Worm (Caenorhabditis elegans) whole organism, L4 larva: ENCODE data around the gene nhr-132.

Experiments
- F44E2.7 ChIP-seq: fragments of 200-800 bp; sonication (Bioruptor generic); IDR thresholded peaks from 2 replicates; pipeline ENCODE4 v2.1.2; 2022; ENCODE audit warnings: missing genetic modification characterization, missing compliant biosample characterization
- F49E8.2 ChIP-seq: sonication (generic microtip); optimal IDR thresholded peaks from 2 replicates; lab custom pipeline; 2016; ENCODE audit warnings: missing compliant biosample characterization, mild to moderate bottlenecking, missing genetic modification characterization, borderline replicate concordance
- aha-1 ChIP-seq: fragments of 150-350 bp; peaks from one replicate; lab custom pipeline; 2014; ENCODE audit warnings: missing biosample characterization, missing genetic modification characterization
- aly-2 ChIP-seq: sonication (generic microtip); optimal IDR thresholded peaks from 2 replicates; lab custom pipeline; 2018; ENCODE audit warnings: missing biosample characterization, missing genetic modification characterization
- ctbp-1 ChIP-seq: fragments of 200-800 bp; sonication (Bioruptor generic); IDR thresholded peaks from 2 replicates; pipeline ENCODE4 v1.3.6; 2022; ENCODE audit warnings: missing genetic modification reagents, missing genetic modification characterization, missing compliant biosample characterization
- daf-12 ChIP-seq: fragments of 150-350 bp; optimal IDR thresholded peaks from 2 replicates; lab custom pipeline; 2014; ENCODE audit warnings: missing biosample characterization, missing genetic modification reagents, missing genetic modification characterization
- daf-16 ChIP-seq, 3 experiments: sonication (generic microtip); optimal IDR thresholded peaks; 2 replicates each; lab custom pipeline; 2016 to 2017; ENCODE audit warnings: missing genetic modification characterization in 3 of 3, missing genetic modification reagents in 3 of 3, mild to moderate bottlenecking in 2 of 3, missing compliant biosample characterization in 2 of 3, missing biosample characterization in 1 of 3, moderate library complexity in 1 of 3
- daf-19 ChIP-seq: fragments of 200-800 bp; sonication (Bioruptor generic); conservative IDR thresholded peaks from 2 replicates; pipeline ENCODE4 v1.3.6; 2022; ENCODE audit warnings: missing genetic modification characterization, missing compliant biosample characterization
- dmd-6 ChIP-seq: fragments of 200-800 bp; sonication (Bioruptor generic); IDR thresholded peaks from 2 replicates; pipeline ENCODE4 v1.3.6; 2022; ENCODE audit warnings: missing genetic modification reagents, missing genetic modification characterization, missing compliant biosample characterization
- duxl-1 ChIP-seq: sonication (generic microtip); optimal IDR thresholded peaks from 2 replicates; lab custom pipeline; 2016; ENCODE audit warnings: mild to moderate bottlenecking, missing genetic modification characterization, moderate library complexity, missing compliant biosample characterization; ENCODE audit not compliant: poor library complexity
- dve-1 ChIP-seq: sonication (generic microtip); optimal IDR thresholded peaks from 2 replicates; lab custom pipeline; 2017; ENCODE audit warnings: antibody characterized with exemption, mild to moderate bottlenecking, missing genetic modification characterization, missing compliant biosample characterization; ENCODE audit not compliant: insufficient read depth
- fkh-10 ChIP-seq: fragments of 150-350 bp; optimal IDR thresholded peaks from 2 replicates; lab custom pipeline; 2014; ENCODE audit warnings: missing biosample characterization, missing genetic modification reagents, missing genetic modification characterization
- hlh-11 ChIP-seq: fragments of 200-800 bp; sonication (Bioruptor generic); optimal IDR thresholded peaks from 2 replicates; lab custom pipeline; 2018; ENCODE audit warnings: mild to moderate bottlenecking, missing genetic modification characterization, missing compliant biosample characterization
- hlh-30 ChIP-seq: sonication (generic microtip); optimal IDR thresholded peaks from 2 replicates; lab custom pipeline; 2017; ENCODE audit warnings: antibody characterized with exemption, mild to moderate bottlenecking, missing genetic modification characterization, missing compliant biosample characterization; ENCODE audit not compliant: insufficient read depth
- jun-1 ChIP-seq: fragments of 150-350 bp; optimal IDR thresholded peaks from 2 replicates; lab custom pipeline; 2014; ENCODE audit warnings: missing biosample characterization, missing genetic modification reagents, missing genetic modification characterization
- lin-1 ChIP-seq: fragments of 200-800 bp; sonication (Bioruptor generic); IDR thresholded peaks from 2 replicates; pipeline ENCODE4 v1.3.6; 2022; ENCODE audit warnings: missing genetic modification reagents, missing genetic modification characterization, missing compliant biosample characterization
- lir-3 ChIP-seq: sonication (generic microtip); optimal IDR thresholded peaks from 2 replicates; lab custom pipeline; 2016; ENCODE audit warnings: mild to moderate bottlenecking, missing genetic modification characterization, missing compliant biosample characterization
- lsy-2 ChIP-seq, 2 experiments: fragments of 150-350 bp in 1 of 2; sonication (generic microtip) in 1 of 2; optimal IDR thresholded peaks; 2 replicates each; lab custom pipeline; 2014 to 2017; ENCODE audit warnings: missing biosample characterization in 2 of 2, missing genetic modification characterization in 2 of 2
- madf-9 ChIP-seq: fragments of 200-800 bp; sonication (Bioruptor generic); conservative IDR thresholded peaks from 2 replicates; pipeline ENCODE4 v1.3.6; 2022; ENCODE audit warnings: missing genetic modification reagents, missing genetic modification characterization, missing compliant biosample characterization
- mdl-1 ChIP-seq, 2 experiments: fragments of 150-350 bp in 1 of 2; sonication (generic microtip) in 1 of 2; optimal IDR thresholded peaks; 2 replicates each; lab custom pipeline; 2014 to 2017; ENCODE audit warnings: missing biosample characterization in 2 of 2, missing genetic modification characterization in 2 of 2
- mep-1 ChIP-seq: fragments of 150-350 bp; sonication (generic microtip); optimal IDR thresholded peaks from 3 replicates; lab custom pipeline; 2014; ENCODE audit warnings: missing biosample characterization, missing genetic modification characterization
- mes-2 ChIP-seq: sonication (generic microtip); optimal IDR thresholded peaks from 2 replicates; lab custom pipeline; 2016; ENCODE audit warnings: missing genotype, mild to moderate bottlenecking, missing genetic modification characterization, missing compliant biosample characterization; ENCODE audit not compliant: poor library complexity, severe bottlenecking
- mxl-2 ChIP-seq: fragments of 200-800 bp; sonication (Bioruptor generic); conservative IDR thresholded peaks from 2 replicates; pipeline ENCODE4 v1.3.6; 2022; ENCODE audit warnings: missing genetic modification reagents, missing genetic modification characterization, missing compliant biosample characterization
- mxl-3 ChIP-seq: fragments of 200-800 bp; sonication (Bioruptor generic); optimal IDR thresholded peaks from 2 replicates; lab custom pipeline; 2018; ENCODE audit warnings: mild to moderate bottlenecking, missing genetic modification characterization, missing compliant biosample characterization
- nhr-10 ChIP-seq: fragments of 150-350 bp; optimal IDR thresholded peaks from 2 replicates; lab custom pipeline; 2014; ENCODE audit warnings: missing biosample characterization, missing genetic modification characterization
- nhr-102 ChIP-seq: sonication (generic microtip); optimal IDR thresholded peaks from 2 replicates; lab custom pipeline; 2016; ENCODE audit warnings: mild to moderate bottlenecking, missing genetic modification characterization, moderate library complexity, missing compliant biosample characterization
- nhr-111 ChIP-seq: fragments of 200-800 bp; sonication (Bioruptor generic); optimal IDR thresholded peaks from 2 replicates; lab custom pipeline; 2018; ENCODE audit warnings: mild to moderate bottlenecking, missing genetic modification characterization, missing compliant biosample characterization
- nhr-28 ChIP-seq: fragments of 150-350 bp; optimal IDR thresholded peaks from 2 replicates; lab custom pipeline; 2014; ENCODE audit warnings: missing biosample characterization, missing genetic modification characterization
- nhr-76 ChIP-seq: fragments of 150-350 bp; optimal IDR thresholded peaks from 2 replicates; lab custom pipeline; 2014; ENCODE audit warnings: missing biosample characterization, missing genetic modification characterization
- nhr-77 ChIP-seq: fragments of 150-350 bp; optimal IDR thresholded peaks from 2 replicates; lab custom pipeline; 2014; ENCODE audit warnings: missing biosample characterization, missing genetic modification characterization
- php-3 ChIP-seq: fragments of 200-800 bp; sonication (Bioruptor generic); IDR thresholded peaks from 2 replicates; pipeline ENCODE4 v1.3.6; 2022; ENCODE audit warnings: missing genetic modification reagents, missing genetic modification characterization, missing compliant biosample characterization
- snpc-1.2 ChIP-seq: fragments of 200-800 bp; sonication (Bioruptor generic); IDR thresholded peaks from 2 replicates; pipeline ENCODE4 v1.3.6; 2022; ENCODE audit warnings: missing genetic modification reagents, missing genetic modification characterization, missing compliant biosample characterization
- tra-1 ChIP-seq: fragments of 200-800 bp; sonication (Bioruptor generic); IDR thresholded peaks from 2 replicates; pipeline ENCODE4 v1.3.6; 2022; ENCODE audit warnings: missing genetic modification reagents, missing genetic modification characterization, missing compliant biosample characterization
- unc-39 ChIP-seq: sonication (generic microtip); optimal IDR thresholded peaks from 2 replicates; lab custom pipeline; 2017; ENCODE audit warnings: missing biosample characterization, missing genetic modification characterization
- vab-7 ChIP-seq: fragments of 200-800 bp; sonication (Bioruptor generic); IDR thresholded peaks from 2 replicates; pipeline ENCODE4 v1.3.6; 2022; ENCODE audit warnings: missing genetic modification reagents, missing genetic modification characterization, missing compliant biosample characterization
- zfp-2 ChIP-seq: sonication (generic microtip); optimal IDR thresholded peaks from 2 replicates; lab custom pipeline; 2016; ENCODE audit warnings: mild to moderate bottlenecking, missing genetic modification characterization, missing compliant biosample characterization
- zip-2 ChIP-seq: fragments of 150-350 bp; optimal IDR thresholded peaks from 2 replicates; lab custom pipeline; 2014; ENCODE audit warnings: missing biosample characterization, missing genetic modification characterization
- ztf-11 ChIP-seq: fragments of 150-350 bp; optimal IDR thresholded peaks from 2 replicates; lab custom pipeline; 2014; ENCODE audit warnings: missing biosample characterization, missing genetic modification characterization
- ztf-7 ChIP-seq: fragments of 150-350 bp; optimal IDR thresholded peaks from 2 replicates; lab custom pipeline; 2014; ENCODE audit warnings: missing biosample characterization, missing genetic modification characterization

The nhr-132 gene

DNA sequence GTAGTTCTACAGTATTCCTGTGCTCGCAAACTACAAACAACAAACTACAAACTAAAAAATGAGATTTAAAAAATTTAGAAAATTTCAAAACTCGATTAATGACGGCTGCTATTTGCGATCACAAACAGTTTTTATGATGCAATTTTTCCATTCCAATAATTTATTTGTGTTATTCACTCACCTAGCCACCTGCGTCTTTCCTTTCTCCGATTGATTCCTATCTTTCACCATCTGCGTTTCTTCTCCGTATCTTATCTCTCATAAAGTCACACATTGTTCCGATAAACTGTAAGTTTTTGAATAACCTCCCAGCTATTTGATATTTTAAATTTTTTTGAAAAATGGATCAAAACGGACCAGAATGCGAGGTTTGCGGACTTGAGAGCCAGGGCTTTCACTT, at the start of gene nhr-132:
nhr-132 (plus strand) TSS at position 271 of the 400 bp plus-strand sequence.
- TF ChIP-seq madf-9 (GFP tag; lab: Robert Waterston, UW) (no peak), nhr-28 (peak; percentile 77), vab-7 (no peak), daf-12 (no peak), ctbp-1 (GFP tag; lab: Robert Waterston, UW) (no peak), tra-1 (GFP tag; lab: Robert Waterston, UW) (no peak), unc-39 (tag; lab: Kevin White, UChicago) (no peak), aly-2 (tag; lab: Kevin White, UChicago) (no peak), mep-1 (tag; lab: Kevin White, UChicago) (peak; percentile 23), ztf-11 (tag; lab: Kevin White, UChicago) (no peak), F44E2.7 (GFP tag; lab: Robert Waterston, UW) (no peak), hlh-11 (tag; lab: Kevin White, UChicago) (peak; percentile 67), jun-1 (tag; lab: Kevin White, UChicago) (no peak), lsy-2 (tag; optimal IDR thresholded peaks at IDR 0.05; lab: Kevin White, UChicago) (peak in 1 of 2 experiments; percentile 55), php-3 (GFP tag; lab: Robert Waterston, UW) (peak; percentile 70), daf-16 (GFP tag; optimal IDR thresholded peaks at IDR 0.05; lab: Kevin White, UChicago) (no peak), daf-16 (tag; optimal IDR thresholded peaks at IDR 0.05; lab: Kevin White, UChicago) (peak; percentile 80), lin-1 (0 out of 2 replicates have a peak, but pooled peaks have one; percentile 8), duxl-1 (tag; lab: Kevin White, UChicago) (peak; percentile 34), mdl-1 (tag; optimal IDR thresholded peaks at IDR 0.05; lab: Kevin White, UChicago) (peak in 1 of 2 experiments; percentile 25), hlh-30 (tag; lab: Kevin White, UChicago) (peak; percentile 43), F49E8.2 (tag; lab: Kevin White, UChicago) (no peak), nhr-76 (no peak), fkh-10 (GFP tag; lab: Kevin White, UChicago) (no peak), mxl-2 (no peak), nhr-77 (tag; lab: Kevin White, UChicago) (peak; percentile 8), ztf-7 (peak; percentile 43), nhr-102 (tag; lab: Kevin White, UChicago) (peak; percentile 64), dmd-6 (GFP tag; lab: Robert Waterston, UW) (peak; percentile 61), dve-1 (peak; percentile 74), zip-2 (tag; lab: Kevin White, UChicago) (peak; percentile 0), mes-2 (tag; lab: Kevin White, UChicago) (peak; percentile 25)

DNA sequence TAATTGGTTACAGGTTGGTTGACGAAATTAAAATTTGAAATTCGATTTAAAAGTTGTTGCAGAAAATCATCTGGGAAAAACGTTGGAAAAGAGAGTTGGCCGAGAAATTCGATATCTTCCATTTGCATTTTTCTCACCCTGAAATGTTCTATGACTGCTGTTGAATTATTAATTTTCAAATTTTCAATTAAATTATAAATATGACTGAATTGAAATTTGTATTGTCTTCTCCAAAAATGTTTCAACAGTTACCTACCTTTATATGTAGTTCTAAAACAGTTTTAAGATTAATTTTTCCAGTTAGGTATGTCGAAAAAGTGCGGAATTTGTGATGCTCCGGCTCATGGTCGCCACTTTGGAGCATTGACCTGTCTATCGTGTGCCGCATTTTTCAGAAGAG, 47.6 kb upstream of the nhr-132 start, which contains the start of gene nhr-211:
nhr-211 (plus strand) TSS at position 301 of the 400 bp plus-strand sequence.
- TF ChIP-seq zfp-2 (tag; lab: Kevin White, UChicago): no peak
- no peak for TF ChIP-seq nhr-10
- TF ChIP-seq snpc-1.2 (GFP tag; lab: Robert Waterston, UW): no peak
- TF ChIP-seq daf-19: no peak
- no peak for TF ChIP-seq nhr-111 (GFP tag; lab: Kevin White, UChicago)
- TF ChIP-seq nhr-77 (tag; lab: Kevin White, UChicago): no peak
- no peak for TF ChIP-seq tra-1 (GFP tag; lab: Robert Waterston, UW)
- TF ChIP-seq aha-1 (tag; lab: Kevin White, UChicago): no peak
- TF ChIP-seq lir-3 (tag; lab: Kevin White, UChicago): no peak
- no peak for TF ChIP-seq vab-7
- TF ChIP-seq mxl-3 (GFP tag; lab: Kevin White, UChicago): no peak
- no peak for TF ChIP-seq ztf-7
